Fruit fly (Drosophila melanogaster): ENCODE data around the gene CG3505.

- TF ChIP-seq CG12768 (GFP tag; optimal IDR thresholded peaks at IDR 0.05) (no peak), cnc (optimal IDR thresholded peaks at IDR 0.05) (no peak), CG14711 (tag; optimal IDR thresholded peaks at IDR 0.05) (no peak), Clk (GFP tag; optimal IDR thresholded peaks at IDR 0.05) (no peak), tj (GFP tag; optimal IDR thresholded peaks at IDR 0.05) (peak; percentile 2), kay (GFP tag; ENCODE audit: borderline replicate concordance) (no peak), Mnt (GFP tag; optimal IDR thresholded peaks at IDR 0.05) (no peak), CG7045 (GFP tag; optimal IDR thresholded peaks at IDR 0.05) (no peak), CG11617 (GFP tag; optimal IDR thresholded peaks at IDR 0.05) (no peak), CG1620 (GFP tag; optimal IDR thresholded peaks at IDR 0.05) (no peak), toe (GFP tag; optimal IDR thresholded peaks at IDR 0.05) (no peak)
Measured at dm6 chr3R:14706860-14707259, 49.6 kb downstream of the CG3505 start.

Data from whole organism, adult.